Fruit fly (Drosophila melanogaster): ENCODE results near the gene CG7255.
A peak's percentile ranks its signal among the peaks of the same experiment; 100 is the strongest.

Gene CG7255

DNA sequence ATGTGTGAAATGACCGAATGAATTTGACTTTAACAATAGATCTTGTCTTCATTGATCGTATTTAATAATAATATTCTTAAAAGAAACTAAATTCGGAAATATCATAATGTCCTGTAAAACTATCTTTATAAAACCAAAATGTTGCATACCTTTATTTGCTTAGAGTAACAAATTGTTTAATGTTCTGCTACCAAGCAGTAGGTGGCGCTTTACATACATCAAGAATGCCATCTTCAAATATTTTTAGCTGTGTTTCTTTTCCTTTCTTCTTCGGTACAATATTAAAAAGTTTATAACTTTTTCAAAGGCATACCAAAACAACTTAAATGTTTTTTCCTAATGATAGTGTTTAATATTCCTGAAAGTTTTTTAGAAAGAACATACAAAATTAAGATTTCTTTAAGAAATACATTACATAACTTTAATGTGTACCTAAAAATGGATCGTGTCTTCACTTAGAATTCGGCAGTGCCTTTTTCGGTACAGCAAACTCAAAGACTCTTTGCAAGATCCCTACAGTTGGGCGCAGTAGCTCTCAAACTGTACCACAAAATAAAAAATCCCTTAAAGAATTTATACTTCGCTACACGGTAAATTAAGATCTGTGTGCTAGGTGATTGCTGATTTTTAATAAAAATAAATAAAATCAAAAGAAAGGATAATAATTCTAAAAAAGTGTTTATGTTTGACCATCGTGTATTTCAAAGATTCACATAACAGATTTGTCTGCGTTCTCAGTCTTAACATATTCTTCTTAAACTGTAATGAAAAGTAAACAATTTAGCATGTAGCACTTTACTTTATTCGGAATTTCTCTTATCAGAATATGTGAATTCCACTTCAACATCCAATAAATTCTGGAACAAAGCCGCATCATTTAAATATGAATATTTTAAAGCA is 36.1 kb upstream of the CG7255 start (continued):
- TF ChIP-seq CG2199 (GFP tag; IDR thresholded peaks at IDR 0.05) (no peak), usp (GFP tag; optimal IDR thresholded peaks at IDR 0.05) (no peak), Bteb2 (GFP tag; optimal IDR thresholded peaks at IDR 0.05) (no peak), CG17385 (GFP tag; optimal IDR thresholded peaks at IDR 0.05) (no peak), ab (GFP tag; optimal IDR thresholded peaks at IDR 0.05) (no peak), Dbx (GFP tag; IDR thresholded peaks at IDR 0.05) (no peak), CG14710 (tag; optimal IDR thresholded peaks at IDR 0.05) (no peak), hth (optimal IDR thresholded peaks at IDR 0.05) (no peak), lbe (GFP tag; optimal IDR thresholded peaks at IDR 0.05) (no peak), Ada2b (GFP tag; IDR thresholded peaks at IDR 0.05) (no peak), grau (tag; optimal IDR thresholded peaks at IDR 0.05) (no peak), ken (GFP tag; IDR thresholded peaks at IDR 0.05) (no peak), CoRest (tag; optimal IDR thresholded peaks at IDR 0.05) (peak; percentile 30), disco-r (GFP tag; optimal IDR thresholded peaks at IDR 0.05) (no peak), CG3065 (GFP tag; optimal IDR thresholded peaks at IDR 0.05) (no peak), kni (GFP tag; optimal IDR thresholded peaks at IDR 0.05) (no peak), sc (optimal IDR thresholded peaks at IDR 0.05) (no peak), sc (GFP tag; optimal IDR thresholded peaks at IDR 0.05) (no peak), dysf (GFP tag; IDR thresholded peaks at IDR 0.05) (no peak), CG4707 (GFP tag; optimal IDR thresholded peaks at IDR 0.05) (no peak), HLH4C (GFP tag; IDR thresholded peaks at IDR 0.05; ENCODE audit: partially characterized antibody) (no peak), CG18599 (GFP tag; optimal IDR thresholded peaks at IDR 0.05) (no peak), nom (GFP tag; optimal IDR thresholded peaks at IDR 0.05) (no peak), nmo (GFP tag; optimal IDR thresholded peaks at IDR 0.05) (peak; percentile 2), CG8944 (GFP tag; optimal IDR thresholded peaks at IDR 0.05) (no peak), unpg (GFP tag; optimal IDR thresholded peaks at IDR 0.05) (no peak), CG17829 (tag; optimal IDR thresholded peaks at IDR 0.05) (no peak), CG17612 (GFP tag; IDR thresholded peaks at IDR 0.05) (no peak), CG12299 (tag; optimal IDR thresholded peaks at IDR 0.05) (no peak), Pdp1 (GFP tag; optimal IDR thresholded peaks at IDR 0.05) (peak in 1 of 2 experiments; percentile 97), pita (GFP tag; optimal IDR thresholded peaks at IDR 0.05) (peak; percentile 71), PHDP (tag; optimal IDR thresholded peaks at IDR 0.05) (no peak), Abd-B (GFP tag; optimal IDR thresholded peaks at IDR 0.05) (no peak), da (GFP tag; optimal IDR thresholded peaks at IDR 0.05) (no peak), Taf1 (GFP tag; IDR thresholded peaks at IDR 0.05) (no peak), dmrt11E (tag; optimal IDR thresholded peaks at IDR 0.05) (peak; percentile 6), Camta (GFP tag; optimal IDR thresholded peaks at IDR 0.05) (no peak), psq (GFP tag; optimal IDR thresholded peaks at IDR 0.05) (no peak), E2f2 (GFP tag; IDR thresholded peaks at IDR 0.05) (no peak), Oaz (GFP tag; IDR thresholded peaks at IDR 0.05) (no peak), maf-S (GFP tag; optimal IDR thresholded peaks at IDR 0.05) (no peak), Med (GFP tag) (peak; percentile 67), corto (GFP tag; optimal IDR thresholded peaks at IDR 0.05) (no peak), CG2712 (tag; optimal IDR thresholded peaks at IDR 0.05) (no peak), CG7928 (GFP tag; optimal IDR thresholded peaks at IDR 0.05) (no peak), br (optimal IDR thresholded peaks at IDR 0.05) (no peak), pb (GFP tag; optimal IDR thresholded peaks at IDR 0.05) (no peak), bigmax (GFP tag; optimal IDR thresholded peaks at IDR 0.05) (no peak), CG8290 (GFP tag; optimal IDR thresholded peaks at IDR 0.05) (peak; percentile 18), CG8290 (tag; optimal IDR thresholded peaks at IDR 0.05) (no peak), ato (GFP tag; IDR thresholded peaks at IDR 0.05; ENCODE audit: partially characterized antibody) (no peak)

Measured in whole organism, embryonic.